Worm (Caenorhabditis elegans): Measurements from ENCODE around the gene Y54F10AL.1.

DNA sequence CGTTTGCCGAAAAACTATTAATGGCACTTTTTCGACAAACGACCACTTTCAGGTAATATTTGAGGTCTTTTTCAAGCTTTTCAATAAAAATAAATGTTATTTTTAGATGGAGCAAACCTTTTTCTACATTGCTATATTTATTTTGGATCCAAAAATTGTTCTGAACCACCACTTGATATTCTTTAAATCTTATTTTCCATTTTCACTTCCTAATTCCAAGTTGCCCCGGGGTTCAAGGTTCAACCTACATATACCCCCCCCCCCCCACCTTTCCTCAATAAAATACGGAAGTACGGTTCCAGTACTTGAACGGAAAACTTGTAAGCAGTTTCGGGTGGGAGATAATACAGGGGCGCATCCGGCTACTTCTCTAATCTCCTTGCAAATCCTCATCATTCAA, 21.0 kb downstream of the Y54F10AL.1 start, which contains the start of gene Y54F10AM.6:
- TF ChIP-seq skn-1 (tag; optimal IDR thresholded peaks at IDR 0.05) (no peak), nhr-11 (tag; optimal IDR thresholded peaks at IDR 0.05) (no peak), ama-1 (optimal IDR thresholded peaks at IDR 0.05) (no peak), R02D3.7 (tag; optimal IDR thresholded peaks at IDR 0.05) (no peak), lsy-2 (tag; optimal IDR thresholded peaks at IDR 0.05) (no peak), unc-62 (GFP tag; optimal IDR thresholded peaks at IDR 0.05) (no peak), ZK546.5 (tag; optimal IDR thresholded peaks at IDR 0.05) (no peak), gmeb-1 (tag; optimal IDR thresholded peaks at IDR 0.05) (no peak), nhr-237 (tag; optimal IDR thresholded peaks at IDR 0.05) (no peak), F13H6.1 (tag; optimal IDR thresholded peaks at IDR 0.05) (no peak)

Measured in whole organism, L2 larva.